Fruit fly (Drosophila melanogaster) whole organism, pupa: ENCODE data around the gene Pus7.

Experiments used
- CG12605 ChIP-seq: fragments of 200-800 bp; sonication (Bioruptor generic); IDR thresholded peaks from 2 replicates; pipeline ENCODE4 v1.3.6; 2022; ENCODE audit warnings: missing biosample characterization, missing genetic modification characterization
- CG13204 ChIP-seq: fragments of 200-800 bp; sonication (Bioruptor generic); optimal IDR thresholded peaks from 2 replicates; lab custom pipeline; 2018; ENCODE audit warnings: missing biosample characterization, mild to moderate bottlenecking, missing genetic modification characterization, moderate library complexity
- CG14655 ChIP-seq: fragments of 200-800 bp; sonication (Bioruptor generic); optimal IDR thresholded peaks from 3 replicates; lab custom pipeline; 2017; ENCODE audit warnings: mild to moderate bottlenecking, missing biosample characterization, missing genetic modification reagents, missing genetic modification characterization
- CG32121 ChIP-seq: fragments of 200-800 bp; sonication (Bioruptor generic); IDR thresholded peaks from 2 replicates; pipeline ENCODE4 v1.3.6; 2022; ENCODE audit warnings: missing biosample characterization, missing genetic modification characterization
- CG4496 ChIP-seq: fragments of 200-800 bp; sonication (Bioruptor generic); IDR thresholded peaks from 3 replicates; pipeline ENCODE4 v1.3.6; 2022; ENCODE audit warnings: missing biosample characterization, missing genetic modification characterization
- CG8301 ChIP-seq: fragments of 200-800 bp; sonication (Bioruptor generic); optimal IDR thresholded peaks from 2 replicates; lab custom pipeline; 2018; ENCODE audit warnings: missing biosample characterization, mild to moderate bottlenecking, missing genetic modification characterization
- EcR ChIP-seq: fragments of 200-800 bp; sonication (Bioruptor generic); optimal IDR thresholded peaks from 3 replicates; lab custom pipeline; 2019; ENCODE audit warnings: missing biosample characterization, missing genetic modification characterization, mild to moderate bottlenecking, moderate library complexity, missing genetic modification reagents

- TF ChIP-seq CG12605 (GFP tag; lab: Robert Waterston, UW) (no peak), CG14655 (GFP tag; lab: Kevin White, UChicago) (no peak), CG32121 (GFP tag; lab: Robert Waterston, UW) (no peak), CG4496 (no peak), CG8301 (tag; lab: Kevin White, UChicago) (no peak), EcR (GFP tag; lab: Kevin White, UChicago) (no peak), CG13204 (GFP tag; lab: Kevin White, UChicago) (no peak)
Measured at dm6 chr3L:8540509-8540908, 30.7 kb downstream of the Pus7 start.
